Fruit fly (Drosophila melanogaster) whole organism, pupa: ENCODE results near the gene CG2186.

Source experiments
- CG10348 ChIP-seq: fragments of 200-800 bp; sonication (Bioruptor generic); IDR thresholded peaks from 2 replicates; pipeline ENCODE4 v1.3.6; 2022; ENCODE audit warnings: missing biosample characterization, missing genetic modification characterization
- CG12605 ChIP-seq: fragments of 200-800 bp; sonication (Bioruptor generic); IDR thresholded peaks from 2 replicates; pipeline ENCODE4 v1.3.6; 2022; ENCODE audit warnings: missing biosample characterization, missing genetic modification characterization
- CG13204 ChIP-seq: fragments of 200-800 bp; sonication (Bioruptor generic); optimal IDR thresholded peaks from 2 replicates; lab custom pipeline; 2018; ENCODE audit warnings: missing biosample characterization, mild to moderate bottlenecking, missing genetic modification characterization, moderate library complexity
- CG14655 ChIP-seq: fragments of 200-800 bp; sonication (Bioruptor generic); optimal IDR thresholded peaks from 3 replicates; lab custom pipeline; 2017; ENCODE audit warnings: mild to moderate bottlenecking, missing biosample characterization, missing genetic modification reagents, missing genetic modification characterization
- CG15710 ChIP-seq: fragments of 200-800 bp; sonication (Bioruptor generic); optimal IDR thresholded peaks from 2 replicates; lab custom pipeline; 2018; ENCODE audit warnings: missing biosample characterization, mild to moderate bottlenecking, missing genetic modification characterization, moderate library complexity
- CG17806 ChIP-seq: fragments of 200-800 bp; sonication (Bioruptor generic); optimal IDR thresholded peaks from 2 replicates; lab custom pipeline; 2018; ENCODE audit warnings: missing biosample characterization, mild to moderate bottlenecking, missing genetic modification characterization, moderate library complexity
- CG32121 ChIP-seq: fragments of 200-800 bp; sonication (Bioruptor generic); IDR thresholded peaks from 2 replicates; pipeline ENCODE4 v1.3.6; 2022; ENCODE audit warnings: missing biosample characterization, missing genetic modification characterization
- CG34367 ChIP-seq: fragments of 200-800 bp; sonication (Bioruptor generic); optimal IDR thresholded peaks from 2 replicates; lab custom pipeline; 2018; ENCODE audit warnings: missing biosample characterization, mild to moderate bottlenecking, missing genetic modification characterization
- CG4496 ChIP-seq: fragments of 200-800 bp; sonication (Bioruptor generic); IDR thresholded peaks from 3 replicates; pipeline ENCODE4 v1.3.6; 2022; ENCODE audit warnings: missing biosample characterization, missing genetic modification characterization
- CG8159 ChIP-seq: fragments of 200-800 bp; sonication (Bioruptor generic); optimal IDR thresholded peaks from 3 replicates; lab custom pipeline; 2018; ENCODE audit warnings: missing biosample characterization, mild to moderate bottlenecking, missing genetic modification characterization, moderate library complexity
- CG8301 ChIP-seq: fragments of 200-800 bp; sonication (Bioruptor generic); optimal IDR thresholded peaks from 2 replicates; lab custom pipeline; 2018; ENCODE audit warnings: missing biosample characterization, mild to moderate bottlenecking, missing genetic modification characterization
- CG9948 ChIP-seq: fragments of 200-800 bp; sonication (Bioruptor generic); optimal IDR thresholded peaks from 2 replicates; lab custom pipeline; 2018; ENCODE audit warnings: missing biosample characterization, mild to moderate bottlenecking, missing genetic modification characterization, moderate library complexity
- D1 ChIP-seq: fragments of 200-800 bp; sonication (Bioruptor generic); optimal IDR thresholded peaks from 2 replicates; lab custom pipeline; 2018; ENCODE audit warnings: missing biosample characterization, mild to moderate bottlenecking, missing genetic modification characterization, moderate library complexity
- EcR ChIP-seq: fragments of 200-800 bp; sonication (Bioruptor generic); optimal IDR thresholded peaks from 3 replicates; lab custom pipeline; 2019; ENCODE audit warnings: missing biosample characterization, missing genetic modification characterization, mild to moderate bottlenecking, moderate library complexity, missing genetic modification reagents
- Ets98B ChIP-seq: fragments of 200-800 bp; sonication (Bioruptor generic); IDR thresholded peaks from 2 replicates; pipeline ENCODE4 v1.3.6; 2022; ENCODE audit warnings: missing biosample characterization, missing genetic modification characterization
- Pif1A ChIP-seq: fragments of 200-800 bp; sonication (Bioruptor generic); optimal IDR thresholded peaks from 3 replicates; lab custom pipeline; 2016; ENCODE audit warnings: missing biosample characterization, missing genetic modification characterization
- Pif1B ChIP-seq: fragments of 200-800 bp; sonication (Bioruptor generic); optimal IDR thresholded peaks from 3 replicates; lab custom pipeline; 2016; ENCODE audit warnings: missing biosample characterization, missing genetic modification characterization
- Snoo ChIP-seq: fragments of 200-800 bp; sonication (Bioruptor generic); optimal IDR thresholded peaks from 3 replicates; lab custom pipeline; 2017; ENCODE audit warnings: missing biosample characterization, mild to moderate bottlenecking, missing genetic modification characterization, inconsistent platforms
- fd96Ca ChIP-seq: fragments of 200-800 bp; sonication (Bioruptor generic); IDR thresholded peaks from 3 replicates; pipeline ENCODE4 v1.3.6; 2022; ENCODE audit warnings: missing biosample characterization, missing genetic modification characterization
- gl ChIP-seq: fragments of 200-800 bp; sonication (Bioruptor generic); optimal IDR thresholded peaks from 2 replicates; lab custom pipeline; 2018; ENCODE audit warnings: missing biosample characterization, mild to moderate bottlenecking, missing genetic modification characterization
- rn ChIP-seq: fragments of 200-800 bp; sonication (Bioruptor generic); IDR thresholded peaks from 2 replicates; pipeline ENCODE4 v1.3.6; 2022; ENCODE audit warnings: missing biosample characterization, missing genetic modification characterization

CG2186 gene

dm6 chrX:10822096-10822495 is 35.4 kb upstream of the CG2186 start:
- no peak for TF ChIP-seq D1 (tag; lab: Kevin White, UChicago)
- no peak for TF ChIP-seq CG34367 (tag; lab: Kevin White, UChicago)
- no peak for TF ChIP-seq CG4496 (GFP tag; lab: Robert Waterston, UW)

- TF ChIP-seq D1 (tag; lab: Kevin White, UChicago) (no peak), CG8301 (tag; lab: Kevin White, UChicago) (no peak), Snoo (tag; lab: Kevin White, UChicago) (no peak)
Observed at dm6 chrX:10822678-10823440, 34.6 kb upstream of the CG2186 start.

dm6 chrX:10823441-10823818 is 34.0 kb upstream of the CG2186 start:
- no peak for TF ChIP-seq CG17806 (tag; lab: Kevin White, UChicago)
- no peak for TF ChIP-seq rn (GFP tag; lab: Robert Waterston, UW)
- no peak for TF ChIP-seq Pif1A (GFP tag; lab: Kevin White, UChicago)
- no peak for TF ChIP-seq CG12605
- TF ChIP-seq CG34367 (tag; lab: Kevin White, UChicago): no peak
- no peak for TF ChIP-seq CG15710 (tag; lab: Kevin White, UChicago)
- no peak for TF ChIP-seq Snoo (tag; lab: Kevin White, UChicago)
- TF ChIP-seq CG13204 (GFP tag; lab: Kevin White, UChicago): no peak
- TF ChIP-seq CG8159 (tag; lab: Kevin White, UChicago): no peak
- no peak for TF ChIP-seq Pif1B
- no peak for TF ChIP-seq fd96Ca
- TF ChIP-seq CG9948: no peak
- no peak for TF ChIP-seq CG32121 (GFP tag; lab: Robert Waterston, UW)
- no peak for TF ChIP-seq EcR (GFP tag; lab: Kevin White, UChicago)
- TF ChIP-seq CG4496 (GFP tag; lab: Robert Waterston, UW): no peak
- no peak for TF ChIP-seq CG14655 (GFP tag; lab: Kevin White, UChicago)
- no peak for TF ChIP-seq gl
- no peak for TF ChIP-seq Ets98B (GFP tag; lab: Robert Waterston, UW)

dm6 chrX:10824227-10824702 is 33.2 kb upstream of the CG2186 start, which contains the start of gene Imp:
Imp (minus strand) TSS chrX:10824277.
- no peak for TF ChIP-seq CG12605
- no peak for TF ChIP-seq CG9948
- no peak for TF ChIP-seq CG13204 (GFP tag; lab: Kevin White, UChicago)
- no peak for TF ChIP-seq Ets98B (GFP tag; lab: Robert Waterston, UW)
- TF ChIP-seq CG14655 (GFP tag; lab: Kevin White, UChicago): no peak
- TF ChIP-seq, all 21 proteins: peak for 0

dm6 chrX:10825349-10826129 is 31.9 kb upstream of the CG2186 start:
- TF ChIP-seq fd96Ca (no peak), CG32121 (GFP tag; lab: Robert Waterston, UW) (no peak), rn (GFP tag; lab: Robert Waterston, UW) (no peak), EcR (GFP tag; lab: Kevin White, UChicago) (no peak), CG17806 (tag; lab: Kevin White, UChicago) (no peak), CG34367 (tag; lab: Kevin White, UChicago) (no peak), CG8301 (tag; lab: Kevin White, UChicago) (no peak), Pif1A (GFP tag; lab: Kevin White, UChicago) (no peak), Pif1B (no peak), CG14655 (GFP tag; lab: Kevin White, UChicago) (no peak), Ets98B (GFP tag; lab: Robert Waterston, UW) (no peak), CG10348 (GFP tag; lab: Robert Waterston, UW) (no peak), Snoo (tag; lab: Kevin White, UChicago) (no peak), CG4496 (GFP tag; lab: Robert Waterston, UW) (no peak), gl (no peak), CG15710 (tag; lab: Kevin White, UChicago) (no peak), D1 (tag; lab: Kevin White, UChicago) (no peak), CG13204 (GFP tag; lab: Kevin White, UChicago) (no peak), CG9948 (no peak), CG8159 (tag; lab: Kevin White, UChicago) (no peak)

- no peak for TF ChIP-seq Pif1B
- TF ChIP-seq CG4496 (GFP tag; lab: Robert Waterston, UW): no peak
- peak; percentile 2 for TF ChIP-seq CG34367 (tag; lab: Kevin White, UChicago)
- no peak for TF ChIP-seq CG12605
- TF ChIP-seq CG14655 (GFP tag; lab: Kevin White, UChicago): no peak
- no peak for TF ChIP-seq CG32121 (GFP tag; lab: Robert Waterston, UW)
- TF ChIP-seq D1 (tag; lab: Kevin White, UChicago): no peak
- no peak for TF ChIP-seq CG10348 (GFP tag; lab: Robert Waterston, UW)
- no peak for TF ChIP-seq Snoo (tag; lab: Kevin White, UChicago)
- peak; percentile 15 for TF ChIP-seq CG17806 (tag; lab: Kevin White, UChicago)
- TF ChIP-seq Ets98B (GFP tag; lab: Robert Waterston, UW): no peak
- no peak for TF ChIP-seq rn (GFP tag; lab: Robert Waterston, UW)
- TF ChIP-seq CG13204 (GFP tag; lab: Kevin White, UChicago): no peak
- TF ChIP-seq CG8301 (tag; lab: Kevin White, UChicago): no peak
- peak; percentile 30 for TF ChIP-seq CG9948
- TF ChIP-seq EcR (GFP tag; lab: Kevin White, UChicago): no peak
- TF ChIP-seq fd96Ca: no peak
- TF ChIP-seq CG8159 (tag; lab: Kevin White, UChicago): peak; percentile 60
- peak; percentile 16 for TF ChIP-seq CG15710 (tag; lab: Kevin White, UChicago)
- no peak for TF ChIP-seq gl
- TF ChIP-seq Pif1A (GFP tag; lab: Kevin White, UChicago): no peak
Observed at dm6 chrX:10827301-10827700, 30.2 kb upstream of the CG2186 start.
